Fruit fly (Drosophila melanogaster): ENCODE data around the gene EMC4.

- TF ChIP-seq CG8478 (optimal IDR thresholded peaks at IDR 0.05): no peak
- TF ChIP-seq CTCF (optimal IDR thresholded peaks at IDR 0.05): no peak
Measured at dm6 chr3L:22839243-22839642, 28.8 kb downstream of the EMC4 start.
